Fruit fly (Drosophila melanogaster): ENCODE data around the gene DIP-iota.

Gene DIP-iota

dm6 chr2L:6647103-6647711 lies 25.7 kb upstream of the DIP-iota start (continued):
- TF ChIP-seq pzg (GFP tag; optimal IDR thresholded peaks at IDR 0.05) (peak; percentile 15), NC2β (GFP tag; optimal IDR thresholded peaks at IDR 0.05) (peak; percentile 99), CG8281 (tag; optimal IDR thresholded peaks at IDR 0.05) (peak; percentile 92), ac (GFP tag; optimal IDR thresholded peaks at IDR 0.05) (peak; percentile 98), cwo (GFP tag; optimal IDR thresholded peaks at IDR 0.05) (peak; percentile 96), ara (GFP tag; IDR thresholded peaks at IDR 0.05) (peak; percentile 97), CG13775 (GFP tag; optimal IDR thresholded peaks at IDR 0.05) (peak; percentile 96), CG7963 (GFP tag; IDR thresholded peaks at IDR 0.05; ENCODE audit: partially characterized antibody) (peak; percentile 24; the same call in 1 of the 3 replicates), klu (GFP tag; IDR thresholded peaks at IDR 0.05) (peak; percentile 91), CG7357 (GFP tag; IDR thresholded peaks at IDR 0.05) (peak; percentile 90), CG5180 (GFP tag; optimal IDR thresholded peaks at IDR 0.05) (peak; percentile 92), CG9817 (tag; optimal IDR thresholded peaks at IDR 0.05) (peak; percentile 95), vnd (GFP tag; IDR thresholded peaks at IDR 0.05; ENCODE audit: partially characterized antibody) (0 out of 3 replicates have a peak, but pooled peaks have one; percentile 36), az2 (GFP tag; optimal IDR thresholded peaks at IDR 0.05) (peak; percentile 99), Atf3 (GFP tag; optimal IDR thresholded peaks at IDR 0.05) (peak; percentile 97), CG2199 (GFP tag; IDR thresholded peaks at IDR 0.05) (peak; percentile 98), mam (GFP tag; optimal IDR thresholded peaks at IDR 0.05) (peak; percentile 98), Deaf1 (tag; optimal IDR thresholded peaks at IDR 0.05) (peak; percentile 85), B-H1 (GFP tag; IDR thresholded peaks at IDR 0.05) (peak; percentile 97), CG18599 (GFP tag; optimal IDR thresholded peaks at IDR 0.05) (peak; percentile 98), ase (GFP tag; IDR thresholded peaks at IDR 0.05) (peak; percentile 97), CG17328 (GFP tag; IDR thresholded peaks at IDR 0.05) (peak; percentile 98), Dip3 (GFP tag; optimal IDR thresholded peaks at IDR 0.05) (peak; percentile 96), Abd-B (GFP tag; optimal IDR thresholded peaks at IDR 0.05) (peak; percentile 97), CG8944 (GFP tag; optimal IDR thresholded peaks at IDR 0.05) (peak; percentile 98), vvl (GFP tag; IDR thresholded peaks at IDR 0.05) (peak; percentile 99), CG11695 (GFP tag; IDR thresholded peaks at IDR 0.05) (peak; percentile 98), CG12155 (GFP tag; optimal IDR thresholded peaks at IDR 0.05) (peak; percentile 95), gem (tag; optimal IDR thresholded peaks at IDR 0.05) (peak; percentile 99), CG14441 (GFP tag; IDR thresholded peaks at IDR 0.05) (peak; percentile 98), CG13123 (GFP tag; optimal IDR thresholded peaks at IDR 0.05) (peak; percentile 96), ham (GFP tag; IDR thresholded peaks at IDR 0.05) (peak; percentile 85), Drgx (GFP tag; IDR thresholded peaks at IDR 0.05) (peak; percentile 98), Gsc (GFP tag; IDR thresholded peaks at IDR 0.05) (peak; percentile 86), seq (GFP tag; IDR thresholded peaks at IDR 0.05) (peak; percentile 98), CG18011 (GFP tag; optimal IDR thresholded peaks at IDR 0.05) (peak; percentile 91), run (tag; optimal IDR thresholded peaks at IDR 0.05) (peak; percentile 98), Fer1 (GFP tag; optimal IDR thresholded peaks at IDR 0.05) (peak; percentile 98), grau (tag; optimal IDR thresholded peaks at IDR 0.05) (peak; percentile 97), tgo (GFP tag; IDR thresholded peaks at IDR 0.05) (peak; percentile 98), CG4707 (GFP tag; optimal IDR thresholded peaks at IDR 0.05) (peak; percentile 100), fd102C (GFP tag; optimal IDR thresholded peaks at IDR 0.05) (peak; percentile 93), CG31441 (GFP tag; IDR thresholded peaks at IDR 0.05) (peak; percentile 99), HHEX (GFP tag; optimal IDR thresholded peaks at IDR 0.05) (peak; percentile 98), CG7839 (tag; optimal IDR thresholded peaks at IDR 0.05) (peak; percentile 99), NK7.1 (GFP tag; optimal IDR thresholded peaks at IDR 0.05) (peak; percentile 98), CG12104 (GFP tag; optimal IDR thresholded peaks at IDR 0.05) (peak; percentile 96), CG15011 (GFP tag; optimal IDR thresholded peaks at IDR 0.05) (peak; percentile 96), CG10321 (GFP tag; IDR thresholded peaks at IDR 0.05) (peak; percentile 82), wor (GFP tag; IDR thresholded peaks at IDR 0.05) (peak; percentile 96)
